Worm (Caenorhabditis elegans) whole organism, L1 larva: ENCODE data around the gene Y75B7AL.2.

ENCODE experiments used
- ama-1 ChIP-seq: fragments of 150-350 bp; optimal IDR thresholded peaks from 2 replicates; lab custom pipeline; 2014
- ceh-63 ChIP-seq: fragments of 200-800 bp; sonication (Bioruptor generic); optimal IDR thresholded peaks from 2 replicates; lab custom pipeline; 2018; ENCODE audit warnings: mild to moderate bottlenecking, missing genetic modification characterization, missing compliant biosample characterization
- ceh-8 ChIP-seq: fragments of 200-800 bp; sonication (Bioruptor generic); optimal IDR thresholded peaks from 2 replicates; lab custom pipeline; 2018; ENCODE audit warnings: mild to moderate bottlenecking, missing genetic modification characterization, moderate library complexity, missing compliant biosample characterization
- ceh-82 ChIP-seq, 3 experiments: fragments of 150-350 bp in 1 of 3; sonication (generic microtip) in 2 of 3; optimal IDR thresholded peaks; 2 replicates each; lab custom pipeline; 2014 to 2017; ENCODE audit warnings: missing biosample characterization in 3 of 3, missing genetic modification characterization in 3 of 3
- dpl-1 ChIP-seq, 3 experiments: fragments of 150-350 bp in 2 of 3; sonication (generic microtip) in 1 of 3; optimal IDR thresholded peaks; 2 replicates each; lab custom pipeline; 2014 to 2017; ENCODE audit warnings: missing biosample characterization in 3 of 3, missing genetic modification characterization in 3 of 3, missing genetic modification reagents in 3 of 3
- efl-3 ChIP-seq: fragments of 200-800 bp; sonication (Bioruptor generic); optimal IDR thresholded peaks from 2 replicates; lab custom pipeline; 2018; ENCODE audit warnings: mild to moderate bottlenecking, missing genetic modification characterization, missing compliant biosample characterization
- egl-13 ChIP-seq: sonication (generic microtip); optimal IDR thresholded peaks from 2 replicates; lab custom pipeline; 2016; ENCODE audit warnings: missing genotype, missing genetic modification reagents, missing genetic modification characterization, missing compliant biosample characterization
- elt-3 ChIP-seq, 6 experiments: fragments of 150-350 bp in 1 of 6; sonication (generic microtip); optimal IDR thresholded peaks; 2 replicates each; lab custom pipeline; 2017 to 2018; ENCODE audit warnings: missing biosample characterization in 6 of 6, missing genetic modification characterization in 6 of 6, inconsistent platforms in 1 of 6
- ets-5 ChIP-seq: fragments of 200-800 bp; sonication (Bioruptor generic); IDR thresholded peaks from 2 replicates; pipeline ENCODE4 v1.3.6; 2022; ENCODE audit warnings: missing genetic modification characterization, missing compliant biosample characterization
- fos-1 ChIP-seq: fragments of 150-350 bp; optimal IDR thresholded peaks from 2 replicates; lab custom pipeline; 2014; ENCODE audit warnings: missing biosample characterization, missing genetic modification characterization
- grh-1 ChIP-seq: fragments of 200-800 bp; sonication (Bioruptor generic); IDR thresholded peaks from 2 replicates; pipeline ENCODE4 v1.3.6; 2022; ENCODE audit warnings: missing genetic modification reagents, missing genetic modification characterization, missing compliant biosample characterization
- hlh-17 ChIP-seq: fragments of 200-800 bp; sonication (Bioruptor generic); optimal IDR thresholded peaks from 2 replicates; lab custom pipeline; 2018; ENCODE audit warnings: missing genetic modification characterization, mild to moderate bottlenecking, missing compliant biosample characterization, moderate library complexity, borderline replicate concordance
- irx-1 ChIP-seq: sonication (generic microtip); optimal IDR thresholded peaks from 2 replicates; lab custom pipeline; 2016; ENCODE audit warnings: missing genetic modification characterization, missing compliant biosample characterization
- lin-14 ChIP-seq: fragments of 200-800 bp; sonication (Bioruptor generic); optimal IDR thresholded peaks from 2 replicates; lab custom pipeline; 2018; ENCODE audit warnings: mild to moderate bottlenecking, missing genetic modification characterization, moderate library complexity, missing compliant biosample characterization
- lin-35 ChIP-seq, 2 experiments: fragments of 150-350 bp; optimal IDR thresholded peaks; 2 replicates each; lab custom pipeline; 2014; ENCODE audit warnings: missing biosample characterization in 2 of 2, missing genetic modification characterization in 2 of 2, missing genetic modification reagents in 2 of 2
- lin-39 ChIP-seq: fragments of 150-350 bp; optimal IDR thresholded peaks from 2 replicates; lab custom pipeline; 2014; ENCODE audit warnings: missing biosample characterization, missing genetic modification reagents, missing genetic modification characterization
- lir-3 ChIP-seq: sonication (generic microtip); optimal IDR thresholded peaks from 2 replicates; lab custom pipeline; 2016; ENCODE audit warnings: mild to moderate bottlenecking, missing genetic modification characterization, moderate library complexity, missing compliant biosample characterization; ENCODE audit not compliant: poor library complexity
- lsy-2 ChIP-seq, 2 experiments: fragments of 150-350 bp; optimal IDR thresholded peaks; 2 replicates each; lab custom pipeline; 2014; ENCODE audit warnings: missing biosample characterization in 2 of 2, missing genetic modification characterization in 2 of 2
- nhr-11 ChIP-seq: fragments of 150-350 bp; optimal IDR thresholded peaks from 2 replicates; lab custom pipeline; 2014; ENCODE audit warnings: missing biosample characterization, missing genetic modification characterization
- nhr-12 ChIP-seq: sonication (generic microtip); optimal IDR thresholded peaks from 2 replicates; lab custom pipeline; 2017; ENCODE audit warnings: missing biosample characterization, missing genetic modification characterization
- nhr-19 ChIP-seq: fragments of 200-800 bp; sonication (Bioruptor generic); conservative IDR thresholded peaks from 2 replicates; pipeline ENCODE4 v1.3.6; 2022; ENCODE audit warnings: missing genetic modification characterization, missing compliant biosample characterization
- nhr-20 ChIP-seq: sonication (generic microtip); optimal IDR thresholded peaks from 2 replicates; lab custom pipeline; 2016; ENCODE audit warnings: mild to moderate bottlenecking, missing genetic modification characterization, missing compliant biosample characterization
- nhr-47 ChIP-seq: sonication (generic microtip); optimal IDR thresholded peaks from 2 replicates; lab custom pipeline; 2016; ENCODE audit warnings: mild to moderate bottlenecking, missing genetic modification characterization, moderate library complexity, missing compliant biosample characterization
- nhr-71 ChIP-seq: sonication (generic microtip); optimal IDR thresholded peaks from 2 replicates; lab custom pipeline; 2016; ENCODE audit warnings: mild to moderate bottlenecking, missing genetic modification characterization, moderate library complexity, missing compliant biosample characterization
- nhr-76 ChIP-seq: sonication (generic microtip); optimal IDR thresholded peaks from 2 replicates; lab custom pipeline; 2017; ENCODE audit warnings: missing biosample characterization, missing genetic modification characterization
- nhr-84 ChIP-seq: sonication (generic microtip); optimal IDR thresholded peaks from 2 replicates; lab custom pipeline; 2017; ENCODE audit warnings: missing biosample characterization, missing genetic modification characterization
- nhr-90 ChIP-seq: sonication (generic microtip); optimal IDR thresholded peaks from 2 replicates; lab custom pipeline; 2016; ENCODE audit warnings: mild to moderate bottlenecking, missing genetic modification characterization, missing compliant biosample characterization; ENCODE audit not compliant: poor library complexity
- rnt-1 ChIP-seq: sonication (generic microtip); optimal IDR thresholded peaks from 2 replicates; lab custom pipeline; 2016; ENCODE audit warnings: mild to moderate bottlenecking, missing genetic modification characterization, moderate library complexity, missing compliant biosample characterization
- skn-1 ChIP-seq: fragments of 150-350 bp; optimal IDR thresholded peaks from 2 replicates; lab custom pipeline; 2014; ENCODE audit warnings: missing biosample characterization, missing genetic modification characterization
- sox-4 ChIP-seq: sonication (generic microtip); optimal IDR thresholded peaks from 2 replicates; lab custom pipeline; 2016; ENCODE audit warnings: missing genetic modification characterization, missing compliant biosample characterization
- sptf-1 ChIP-seq: fragments of 150-350 bp; optimal IDR thresholded peaks from 2 replicates; lab custom pipeline; 2014; ENCODE audit warnings: missing biosample characterization, missing genetic modification characterization
- sup-37 ChIP-seq: fragments of 200-800 bp; sonication (Bioruptor generic); optimal IDR thresholded peaks from 2 replicates; lab custom pipeline; 2018; ENCODE audit warnings: mild to moderate bottlenecking, missing genetic modification characterization, missing compliant biosample characterization
- swsn-7 ChIP-seq: sonication (generic microtip); optimal IDR thresholded peaks from 2 replicates; lab custom pipeline; 2016; ENCODE audit warnings: missing genetic modification characterization, missing compliant biosample characterization
- unc-130 ChIP-seq: fragments of 150-350 bp; optimal IDR thresholded peaks from 2 replicates; lab custom pipeline; 2017; ENCODE audit warnings: missing biosample characterization, missing genetic modification characterization, inconsistent platforms
- unc-62 ChIP-seq: fragments of 150-350 bp; optimal IDR thresholded peaks from 2 replicates; lab custom pipeline; 2014; ENCODE audit warnings: missing biosample characterization, missing genetic modification reagents, missing genetic modification characterization
- unc-86 ChIP-seq: sonication (generic microtip); optimal IDR thresholded peaks from 2 replicates; lab custom pipeline; 2016; ENCODE audit warnings: missing genetic modification characterization, missing compliant biosample characterization
- xbp-1 ChIP-seq: sonication (generic microtip); optimal IDR thresholded peaks from 2 replicates; lab custom pipeline; 2016; ENCODE audit warnings: missing genetic modification characterization, missing compliant biosample characterization
- ztf-4 ChIP-seq: fragments of 150-350 bp; optimal IDR thresholded peaks from 2 replicates; lab custom pipeline; 2014; ENCODE audit warnings: missing biosample characterization, missing genetic modification characterization

Gene Y75B7AL.2

DNA sequence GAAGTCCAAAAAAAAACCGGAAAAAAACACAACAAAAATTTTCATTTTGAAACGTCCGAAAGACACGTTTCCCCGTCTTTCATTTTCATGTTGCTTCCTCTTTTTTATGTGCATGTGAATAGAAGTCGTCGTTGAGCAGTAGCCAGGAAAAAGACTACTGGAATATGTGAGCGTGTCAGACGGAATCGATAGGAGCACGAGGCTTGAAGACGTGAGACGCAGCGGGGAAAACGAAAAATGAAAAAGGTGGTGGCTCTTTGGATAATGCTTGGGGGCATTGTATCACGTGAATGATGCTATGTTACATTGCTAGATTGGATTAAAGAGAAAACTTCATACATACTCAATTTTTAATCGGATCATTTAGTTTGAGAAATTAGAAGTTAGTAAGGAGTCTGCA, 8.1 kb upstream of the Y75B7AL.2 start (continued):
- TF ChIP-seq lin-35 (GFP tag; optimal IDR thresholded peaks at IDR 0.05; lab: Kevin White, UChicago) (peak in 1 of 2 experiments; percentile 23), irx-1 (no peak)
- TF ChIP-seq, all 84 proteins: peak for 28

DNA sequence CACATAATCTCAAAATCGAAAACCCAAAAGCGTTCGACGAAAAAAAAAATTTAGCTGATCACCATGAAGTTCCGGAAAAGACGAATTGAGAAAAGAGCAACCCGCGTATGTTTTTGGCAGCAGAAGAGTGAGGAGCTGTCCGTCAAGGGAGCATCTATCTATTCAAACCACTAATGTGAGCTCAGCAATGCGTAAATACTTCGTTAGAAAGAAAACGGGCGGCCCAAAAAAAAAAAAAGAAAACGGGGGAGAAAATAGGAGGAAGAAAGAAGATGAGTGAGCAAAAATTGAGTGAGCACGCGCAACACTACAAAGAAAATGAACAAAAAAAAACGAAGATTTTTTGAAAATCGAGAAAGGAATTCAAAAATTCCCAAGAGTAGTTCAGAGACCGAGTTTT, 6.4 kb upstream of the Y75B7AL.2 start:
- TF ChIP-seq lin-14 (GFP tag; lab: Kevin White, UChicago) (peak; percentile 89), hlh-17 (no peak), ceh-63 (GFP tag; lab: Kevin White, UChicago) (no peak), grh-1 (GFP tag; lab: Robert Waterston, UW) (no peak), ceh-82 (tag; optimal IDR thresholded peaks at IDR 0.05; lab: Kevin White, UChicago) (peak in 1 of 3 experiments; percentile 8), nhr-71 (tag; lab: Kevin White, UChicago) (peak; percentile 21)
- TF ChIP-seq, all 84 proteins: peak for 3

- TF ChIP-seq dpl-1 (GFP tag; optimal IDR thresholded peaks at IDR 0.05; lab: Kevin White, UChicago) (no peak), nhr-90 (no peak), ama-1 (no peak), lin-14 (GFP tag; lab: Kevin White, UChicago) (peak; percentile 46), ceh-8 (GFP tag; lab: Kevin White, UChicago) (no peak), nhr-47 (tag; lab: Kevin White, UChicago) (no peak), unc-62 (GFP tag; lab: Kevin White, UChicago) (no peak), nhr-19 (GFP tag; lab: Robert Waterston, UW) (no peak)
Observed at ce11 chrV:1362027-1362426, 4.1 kb upstream of the Y75B7AL.2 start.

DNA sequence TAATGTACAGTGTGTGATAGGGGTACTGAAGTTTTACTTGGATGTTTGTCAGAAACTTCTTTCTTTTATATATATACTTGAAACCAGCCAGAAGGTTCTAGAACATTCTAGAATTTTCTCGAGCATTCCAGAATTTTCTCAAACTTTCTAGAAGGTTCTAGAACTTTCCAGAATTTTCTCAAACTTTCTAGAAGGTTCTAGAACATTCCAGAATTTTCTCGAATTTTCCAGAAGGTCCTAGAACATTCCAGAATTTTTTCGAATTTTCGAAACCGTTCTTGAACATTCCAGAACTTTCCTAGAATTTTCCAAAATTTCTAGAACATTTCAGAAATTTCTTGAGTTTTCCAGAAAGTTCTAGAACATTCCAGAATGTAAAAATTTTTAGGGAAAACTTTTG, 2.7 kb downstream of the Y75B7AL.2 start:
- TF ChIP-seq ceh-63 (GFP tag; lab: Kevin White, UChicago) (no peak), sup-37 (GFP tag; lab: Kevin White, UChicago) (no peak), sptf-1 (tag; lab: Kevin White, UChicago) (no peak), unc-86 (tag; lab: Kevin White, UChicago) (no peak), ztf-4 (tag; lab: Kevin White, UChicago) (no peak), swsn-7 (tag; lab: Kevin White, UChicago) (no peak), elt-3 (tag; optimal IDR thresholded peaks at IDR 0.05; lab: Kevin White, UChicago) (no peak), lin-35 (GFP tag; optimal IDR thresholded peaks at IDR 0.05; lab: Kevin White, UChicago) (no peak), lin-14 (GFP tag; lab: Kevin White, UChicago) (no peak), egl-13 (tag; lab: Kevin White, UChicago) (no peak), rnt-1 (tag; lab: Kevin White, UChicago) (no peak), nhr-76 (tag; lab: Kevin White, UChicago) (no peak), xbp-1 (tag; lab: Kevin White, UChicago) (no peak), fos-1 (tag; lab: Kevin White, UChicago) (no peak), ets-5 (GFP tag; lab: Robert Waterston, UW) (no peak), nhr-20 (tag; lab: Kevin White, UChicago) (no peak), lin-39 (no peak), hlh-17 (no peak)

ce11 chrV:1352321-1352720, 5.6 kb downstream of the Y75B7AL.2 start:
- no peak for TF ChIP-seq nhr-20 (tag; lab: Kevin White, UChicago)
- TF ChIP-seq skn-1 (tag; lab: Kevin White, UChicago) = no peak
- TF ChIP-seq nhr-84 = no peak
- no peak for TF ChIP-seq lsy-2 (tag; optimal IDR thresholded peaks at IDR 0.05; lab: Kevin White, UChicago)
- TF ChIP-seq efl-3 (GFP tag; lab: Kevin White, UChicago) = no peak
- no peak for TF ChIP-seq sox-4 (tag; lab: Kevin White, UChicago)
- TF ChIP-seq nhr-12 (tag; lab: Kevin White, UChicago) = no peak
- TF ChIP-seq lir-3 (tag; lab: Kevin White, UChicago) = no peak
- TF ChIP-seq nhr-11 (tag; lab: Kevin White, UChicago) = no peak
- no peak for TF ChIP-seq lin-35 (GFP tag; optimal IDR thresholded peaks at IDR 0.05; lab: Kevin White, UChicago)
- TF ChIP-seq ceh-8 (GFP tag; lab: Kevin White, UChicago) = no peak
- no peak for TF ChIP-seq ceh-63 (GFP tag; lab: Kevin White, UChicago)
- no peak for TF ChIP-seq ztf-4 (tag; lab: Kevin White, UChicago)
- no peak for TF ChIP-seq unc-62 (GFP tag; lab: Kevin White, UChicago)
- no peak for TF ChIP-seq unc-130
